Worm (Caenorhabditis elegans): ENCODE results near the gene ubc-15.

ce11 chrII:2952629-2953028 is 39.2 kb upstream of the ubc-15 start, which contains the start of gene irld-51:
- TF ChIP-seq pqm-1 (tag; optimal IDR thresholded peaks at IDR 0.05) (no peak), mdl-1 (tag; optimal IDR thresholded peaks at IDR 0.05) (no peak), elt-3 (tag; optimal IDR thresholded peaks at IDR 0.05) (no peak), unc-30 (tag; optimal IDR thresholded peaks at IDR 0.05) (no peak), ceh-82 (tag; optimal IDR thresholded peaks at IDR 0.05) (no peak), skn-1 (tag; optimal IDR thresholded peaks at IDR 0.05) (no peak), C04F5.9 (tag; optimal IDR thresholded peaks at IDR 0.05) (no peak), lir-3 (tag; optimal IDR thresholded peaks at IDR 0.05; ENCODE audit: poor library complexity) (no peak), ceh-90 (tag; optimal IDR thresholded peaks at IDR 0.05) (no peak), ces-1 (GFP tag; optimal IDR thresholded peaks at IDR 0.05) (no peak), dsc-1 (tag; optimal IDR thresholded peaks at IDR 0.05) (no peak), nhr-77 (tag; optimal IDR thresholded peaks at IDR 0.05) (no peak), unc-62 (GFP tag; optimal IDR thresholded peaks at IDR 0.05) (no peak), lsy-2 (tag; optimal IDR thresholded peaks at IDR 0.05) (no peak)

Measured in whole organism, L1 larva.